Fruit fly (Drosophila melanogaster): ENCODE measurements around the gene Nrg.

Gene Nrg

dm6 chrX:8558762-8559172 lies 41.6 kb downstream of the Nrg start, which contains the start of gene IntS4 (continued):
- TF ChIP-seq CG3407 (GFP tag; optimal IDR thresholded peaks at IDR 0.05), result peak; percentile 12
- no peak for TF ChIP-seq ATbp (GFP tag; optimal IDR thresholded peaks at IDR 0.05)
- TF ChIP-seq Awh (GFP tag; IDR thresholded peaks at IDR 0.05), result no peak
- TF ChIP-seq Atf6 (GFP tag; IDR thresholded peaks at IDR 0.05), result peak; percentile 38; the same call in 1 of the 2 replicates
- TF ChIP-seq NC2β (GFP tag; optimal IDR thresholded peaks at IDR 0.05), result no peak
- peak; percentile 4 for TF ChIP-seq gfzf (GFP tag; optimal IDR thresholded peaks at IDR 0.05)
- no peak for TF ChIP-seq CG4707 (GFP tag; optimal IDR thresholded peaks at IDR 0.05)
- TF ChIP-seq CG1233 (GFP tag; optimal IDR thresholded peaks at IDR 0.05), result no peak
- TF ChIP-seq vvl (GFP tag; IDR thresholded peaks at IDR 0.05), result 0 out of 2 replicates have a peak, but pooled peaks have one; percentile 50
- peak; percentile 60 for TF ChIP-seq CG7556 (GFP tag; optimal IDR thresholded peaks at IDR 0.05)
- TF ChIP-seq pnt (GFP tag; optimal IDR thresholded peaks at IDR 0.05), result peak; percentile 44
- TF ChIP-seq CG1529 (GFP tag; optimal IDR thresholded peaks at IDR 0.05), result no peak
- TF ChIP-seq so (GFP tag; IDR thresholded peaks at IDR 0.05), result no peak
- peak; percentile 66 for TF ChIP-seq CG3995 (GFP tag; optimal IDR thresholded peaks at IDR 0.05)
- TF ChIP-seq Opbp (GFP tag; IDR thresholded peaks at IDR 0.05; ENCODE audit: partially characterized antibody), result peak; percentile 87
- peak; percentile 49; the same call in 1 of the 2 replicates for TF ChIP-seq CG14014 (GFP tag; IDR thresholded peaks at IDR 0.05)
- no peak for TF ChIP-seq MESR4 (GFP tag; optimal IDR thresholded peaks at IDR 0.05)
- peak; percentile 72; the same call in 1 of the 2 replicates for TF ChIP-seq CG42726 (GFP tag; IDR thresholded peaks at IDR 0.05; ENCODE audit: partially characterized antibody)
- no peak for TF ChIP-seq CG6765 (GFP tag; optimal IDR thresholded peaks at IDR 0.05)
- TF ChIP-seq CG9437 (GFP tag; optimal IDR thresholded peaks at IDR 0.05), result no peak
- TF ChIP-seq Fer1 (GFP tag; optimal IDR thresholded peaks at IDR 0.05), result peak; percentile 73
- no peak for TF ChIP-seq salm (tag; optimal IDR thresholded peaks at IDR 0.05)
- no peak for TF ChIP-seq mirr (GFP tag; optimal IDR thresholded peaks at IDR 0.05)
- TF ChIP-seq E2f1 (GFP tag; IDR thresholded peaks at IDR 0.05), result peak; percentile 64
- peak in 1 of 3 experiments; percentile 39 for TF ChIP-seq Stat92E (GFP tag; optimal IDR thresholded peaks at IDR 0.05)
- TF ChIP-seq CG18262 (tag; optimal IDR thresholded peaks at IDR 0.05), result peak; percentile 64
- TF ChIP-seq CG31388 (GFP tag; optimal IDR thresholded peaks at IDR 0.05), result no peak
- TF ChIP-seq Chrac-16 (GFP tag; optimal IDR thresholded peaks at IDR 0.05), result peak; percentile 70
- no peak for TF ChIP-seq ranshi (GFP tag; IDR thresholded peaks at IDR 0.05)
- TF ChIP-seq CG17802 (tag; optimal IDR thresholded peaks at IDR 0.05), result no peak
- no peak for TF ChIP-seq CG10321 (GFP tag; IDR thresholded peaks at IDR 0.05)
- peak; percentile 83; the same call in 1 of the 2 replicates for TF ChIP-seq nerfin-2 (GFP tag; IDR thresholded peaks at IDR 0.05; ENCODE audit: partially characterized antibody)
- peak; percentile 50 for TF ChIP-seq ssp (GFP tag; IDR thresholded peaks at IDR 0.05)
- TF ChIP-seq CG10209 (GFP tag; optimal IDR thresholded peaks at IDR 0.05), result peak; percentile 53
- peak; percentile 42 for TF ChIP-seq Sox100B (GFP tag; optimal IDR thresholded peaks at IDR 0.05)
- no peak for TF ChIP-seq Bteb2 (GFP tag; optimal IDR thresholded peaks at IDR 0.05)
- TF ChIP-seq Dad (GFP tag; optimal IDR thresholded peaks at IDR 0.05), result peak; percentile 34
- TF ChIP-seq CG2678 (tag; optimal IDR thresholded peaks at IDR 0.05), result no peak
- TF ChIP-seq psq (GFP tag; optimal IDR thresholded peaks at IDR 0.05), result peak; percentile 98
- peak; percentile 39 for TF ChIP-seq CG4854 (GFP tag; optimal IDR thresholded peaks at IDR 0.05)
- no peak for TF ChIP-seq sqz (GFP tag; optimal IDR thresholded peaks at IDR 0.05)
- no peak for TF ChIP-seq Eip74EF (GFP tag; optimal IDR thresholded peaks at IDR 0.05)
- peak; percentile 66 for TF ChIP-seq ato (GFP tag; IDR thresholded peaks at IDR 0.05; ENCODE audit: partially characterized antibody)
- TF ChIP-seq CG17612 (GFP tag; IDR thresholded peaks at IDR 0.05), result no peak
- peak; percentile 68 for TF ChIP-seq CG14441 (GFP tag; IDR thresholded peaks at IDR 0.05)
- peak; percentile 9 for TF ChIP-seq CG12299 (tag; optimal IDR thresholded peaks at IDR 0.05)
- peak; percentile 58 for TF ChIP-seq Fer2 (tag; optimal IDR thresholded peaks at IDR 0.05)
- TF ChIP-seq Dp (GFP tag; optimal IDR thresholded peaks at IDR 0.05), result peak; percentile 22
- TF ChIP-seq Bdp1 (GFP tag; optimal IDR thresholded peaks at IDR 0.05), result no peak
- no peak for TF ChIP-seq CG4282 (GFP tag; optimal IDR thresholded peaks at IDR 0.05)
